Fruit fly (Drosophila melanogaster): ENCODE data around the gene CG34177.
A peak's percentile ranks its signal among the peaks of the same experiment; 100 is the strongest.

Gene CG34177

dm6 chr2L:4442010-4442587, 8.4 kb downstream of the CG34177 start, which contains the start of the genes Sfp24F and CG15432 (continued):
- TF ChIP-seq sc (optimal IDR thresholded peaks at IDR 0.05) (no peak), sc (GFP tag; optimal IDR thresholded peaks at IDR 0.05) (no peak), pzg (GFP tag; optimal IDR thresholded peaks at IDR 0.05) (peak; percentile 56), CG16813 (GFP tag; IDR thresholded peaks at IDR 0.05; ENCODE audit: partially characterized antibody) (peak; percentile 43; the same call in 1 of the 3 replicates), CG4404 (GFP tag; IDR thresholded peaks at IDR 0.05) (no peak), CG12659 (GFP tag; optimal IDR thresholded peaks at IDR 0.05) (peak; percentile 8), CG18011 (GFP tag; optimal IDR thresholded peaks at IDR 0.05) (no peak), Mad (GFP tag; optimal IDR thresholded peaks at IDR 0.05) (no peak), Opbp (GFP tag; IDR thresholded peaks at IDR 0.05; ENCODE audit: partially characterized antibody) (peak; percentile 39; the same call in 1 of the 3 replicates), Elba2 (GFP tag; optimal IDR thresholded peaks at IDR 0.05) (no peak), CG11696 (GFP tag; IDR thresholded peaks at IDR 0.05) (no peak), Myb (GFP tag; optimal IDR thresholded peaks at IDR 0.05) (peak; percentile 94), mirr (GFP tag; optimal IDR thresholded peaks at IDR 0.05) (no peak), Dll (GFP tag; IDR thresholded peaks at IDR 0.05; ENCODE audit: partially characterized antibody) (peak; percentile 73), CG30020 (tag; optimal IDR thresholded peaks at IDR 0.05) (peak; percentile 76), CG42726 (GFP tag; IDR thresholded peaks at IDR 0.05; ENCODE audit: partially characterized antibody) (no peak), Hr3 (GFP tag; optimal IDR thresholded peaks at IDR 0.05) (no peak), fd96Cb (tag; optimal IDR thresholded peaks at IDR 0.05) (no peak), fd3F (GFP tag; optimal IDR thresholded peaks at IDR 0.05) (no peak), Camta (GFP tag; optimal IDR thresholded peaks at IDR 0.05) (no peak), CG7271 (tag; optimal IDR thresholded peaks at IDR 0.05) (no peak), BEAF-32 (GFP tag; optimal IDR thresholded peaks at IDR 0.05) (peak; percentile 62), Vsx1 (GFP tag; optimal IDR thresholded peaks at IDR 0.05) (no peak), tna (GFP tag; IDR thresholded peaks at IDR 0.05; ENCODE audit: partially characterized antibody) (peak; percentile 39; the same call in 1 of the 2 replicates), CG13424 (tag; optimal IDR thresholded peaks at IDR 0.05) (no peak), Ets97D (GFP tag; optimal IDR thresholded peaks at IDR 0.05) (peak; percentile 8), MESR4 (GFP tag; optimal IDR thresholded peaks at IDR 0.05) (peak; percentile 30), CG16815 (GFP tag; optimal IDR thresholded peaks at IDR 0.05) (no peak), stwl (tag; optimal IDR thresholded peaks at IDR 0.05) (peak; percentile 83), CG12391 (tag; optimal IDR thresholded peaks at IDR 0.05) (no peak), CG17385 (GFP tag; optimal IDR thresholded peaks at IDR 0.05) (no peak), NFAT (GFP tag; IDR thresholded peaks at IDR 0.05) (no peak), Bgb (GFP tag; IDR thresholded peaks at IDR 0.05; ENCODE audit: partially characterized antibody) (peak; percentile 59), CG8359 (GFP tag; optimal IDR thresholded peaks at IDR 0.05; ENCODE audit: borderline replicate concordance) (no peak), onecut (GFP tag; IDR thresholded peaks at IDR 0.05) (no peak), CG10274 (GFP tag; optimal IDR thresholded peaks at IDR 0.05) (no peak), gfzf (GFP tag; optimal IDR thresholded peaks at IDR 0.05) (peak; percentile 32), Sry-δ (GFP tag; optimal IDR thresholded peaks at IDR 0.05) (peak; percentile 51), CG10654 (GFP tag; optimal IDR thresholded peaks at IDR 0.05) (no peak), nerfin-2 (GFP tag; IDR thresholded peaks at IDR 0.05; ENCODE audit: partially characterized antibody) (no peak), zen2 (GFP tag; IDR thresholded peaks at IDR 0.05; ENCODE audit: partially characterized antibody) (no peak), MBD-R2 (GFP tag; IDR thresholded peaks at IDR 0.05) (peak; percentile 87), oc (tag; optimal IDR thresholded peaks at IDR 0.05) (no peak), CG10267 (tag; optimal IDR thresholded peaks at IDR 0.05) (peak; percentile 26), Scr (GFP tag; IDR thresholded peaks at IDR 0.05; ENCODE audit: partially characterized antibody) (peak; percentile 65), CG9215 (GFP tag; IDR thresholded peaks at IDR 0.05) (no peak), wek (GFP tag; optimal IDR thresholded peaks at IDR 0.05) (no peak), Fer2 (tag; optimal IDR thresholded peaks at IDR 0.05) (no peak)

Measured in whole organism, embryonic.